Fruit fly (Drosophila melanogaster) whole organism, embryonic: ENCODE results near the gene AP-1mu.

Source experiments
- Abd-B ChIP-seq: fragments of 200-800 bp; sonication (Bioruptor generic); optimal IDR thresholded peaks from 2 replicates; lab custom pipeline; 2018; ENCODE audit warnings: missing biosample characterization, mild to moderate bottlenecking, missing genetic modification characterization, moderate library complexity
- Aef1 ChIP-seq: fragments of 200-800 bp; sonication (Bioruptor generic); IDR thresholded peaks from 3 replicates; pipeline ENCODE4 v1.3.6; 2022; ENCODE audit warnings: missing biosample characterization, missing genetic modification characterization
- Asciz ChIP-seq: fragments of 200-800 bp; sonication (Bioruptor generic); optimal IDR thresholded peaks from 2 replicates; lab custom pipeline; 2017; ENCODE audit warnings: missing biosample characterization, mild to moderate bottlenecking, missing genetic modification characterization, missing genetic modification reagents
- B-H2 ChIP-seq: fragments of 200-800 bp; sonication (Bioruptor generic); optimal IDR thresholded peaks from 2 replicates; lab custom pipeline; 2018; ENCODE audit warnings: missing biosample characterization, mild to moderate bottlenecking, missing genetic modification characterization
- BEAF-32 ChIP-seq: fragments of 200-800 bp; sonication (Bioruptor generic); optimal IDR thresholded peaks from 3 replicates; lab custom pipeline; 2017; ENCODE audit warnings: missing biosample characterization, missing genetic modification characterization, mild to moderate bottlenecking, moderate library complexity, missing genetic modification reagents
- CG12659 ChIP-seq: fragments of 200-800 bp; sonication (Bioruptor generic); optimal IDR thresholded peaks from 3 replicates; lab custom pipeline; 2017; ENCODE audit warnings: mild to moderate bottlenecking, missing biosample characterization, missing genetic modification reagents, missing genetic modification characterization
- CG13287 ChIP-seq: fragments of 200-800 bp; sonication (Bioruptor generic); IDR thresholded peaks from 2 replicates; pipeline ENCODE4 v1.3.6; 2022; ENCODE audit warnings: missing biosample characterization, missing genetic modification characterization; ENCODE audit not compliant: partially characterized antibody
- CG17829 ChIP-seq: fragments of 200-800 bp; optimal IDR thresholded peaks from 2 replicates; lab custom pipeline; 2019; ENCODE audit warnings: missing biosample characterization, mild to moderate bottlenecking, missing genetic modification characterization, moderate library complexity
- CG1792 ChIP-seq: fragments of 200-800 bp; sonication (Bioruptor generic); optimal IDR thresholded peaks from 2 replicates; lab custom pipeline; 2016; ENCODE audit warnings: missing biosample characterization, missing genetic modification characterization
- CG2712 ChIP-seq: fragments of 200-800 bp; optimal IDR thresholded peaks from 3 replicates; lab custom pipeline; 2019; ENCODE audit warnings: missing biosample characterization, mild to moderate bottlenecking, missing genetic modification characterization, moderate library complexity
- CG31441 ChIP-seq: fragments of 200-800 bp; sonication (Bioruptor generic); IDR thresholded peaks from 2 replicates; pipeline ENCODE4 v1.3.6; 2022; ENCODE audit warnings: missing biosample characterization, missing genetic modification characterization
- CG34224 ChIP-seq: fragments of 200-800 bp; sonication (Bioruptor generic); IDR thresholded peaks from 3 replicates; pipeline ENCODE4 v1.3.6; 2022; ENCODE audit warnings: missing biosample characterization, missing genetic modification characterization; ENCODE audit not compliant: partially characterized antibody
- CG4854 ChIP-seq: fragments of 200-800 bp; sonication (Bioruptor generic); optimal IDR thresholded peaks from 2 replicates; lab custom pipeline; 2016; ENCODE audit warnings: missing biosample characterization, missing genetic modification characterization, inconsistent platforms
- CG8089 ChIP-seq: fragments of 200-800 bp; sonication (Bioruptor generic); optimal IDR thresholded peaks from 3 replicates; lab custom pipeline; 2016; ENCODE audit warnings: missing biosample characterization, missing genetic modification characterization
- CG9727 ChIP-seq: fragments of 200-800 bp; sonication (Bioruptor generic); optimal IDR thresholded peaks from 3 replicates; lab custom pipeline; 2017; ENCODE audit warnings: missing biosample characterization, mild to moderate bottlenecking, missing genetic modification characterization
- CG9876 ChIP-seq: fragments of 200-800 bp; sonication (Bioruptor generic); optimal IDR thresholded peaks from 2 replicates; lab custom pipeline; 2016; ENCODE audit warnings: missing biosample characterization, missing genetic modification characterization
- CoRest ChIP-seq: fragments of 200-800 bp; sonication (Bioruptor generic); optimal IDR thresholded peaks from 3 replicates; lab custom pipeline; 2018; ENCODE audit warnings: missing biosample characterization, mild to moderate bottlenecking, missing genetic modification characterization, moderate library complexity
- D19A ChIP-seq: fragments of 200-800 bp; optimal IDR thresholded peaks from 3 replicates; lab custom pipeline; 2019; ENCODE audit warnings: missing biosample characterization, mild to moderate bottlenecking, missing genetic modification characterization, moderate library complexity
- Doc3 ChIP-seq: fragments of 200-800 bp; sonication (Bioruptor generic); IDR thresholded peaks from 3 replicates; pipeline ENCODE4 v1.3.6; 2022; ENCODE audit warnings: missing biosample characterization, missing genetic modification characterization; ENCODE audit not compliant: partially characterized antibody
- Fer3 ChIP-seq: fragments of 200-800 bp; sonication (Bioruptor generic); optimal IDR thresholded peaks from 2 replicates; lab custom pipeline; 2018; ENCODE audit warnings: missing biosample characterization, mild to moderate bottlenecking, missing genetic modification characterization, moderate library complexity
- HHEX ChIP-seq: fragments of 200-800 bp; sonication (Bioruptor generic); optimal IDR thresholded peaks from 3 replicates; lab custom pipeline; 2017; ENCODE audit warnings: missing biosample characterization, mild to moderate bottlenecking, missing genetic modification characterization, missing genetic modification reagents
- HLH54F ChIP-seq: fragments of 200-800 bp; sonication (Bioruptor generic); optimal IDR thresholded peaks from 3 replicates; lab custom pipeline; 2016; ENCODE audit warnings: missing biosample characterization, missing genetic modification characterization
- Hr3 ChIP-seq: fragments of 200-800 bp; sonication (Bioruptor generic); optimal IDR thresholded peaks from 3 replicates; lab custom pipeline; 2016; ENCODE audit warnings: missing biosample characterization, missing genetic modification characterization
- Hr51 ChIP-seq, 2 experiments: fragments of 200-800 bp; sonication (Bioruptor generic); optimal IDR thresholded peaks; 2 replicates in 1 of 2; 3 replicates in 1 of 2; lab custom pipeline; 2016 to 2018; ENCODE audit warnings: missing biosample characterization in 2 of 2, missing genetic modification characterization in 2 of 2, mild to moderate bottlenecking in 1 of 2, moderate library complexity in 1 of 2
- Mad ChIP-seq: fragments of 200-800 bp; sonication (Bioruptor generic); optimal IDR thresholded peaks from 2 replicates; lab custom pipeline; 2016; ENCODE audit warnings: missing biosample characterization, missing genetic modification characterization
- Med ChIP-seq: fragments of 200-800 bp; sonication (Bioruptor generic); peaks from one replicate; lab custom pipeline; 2016; ENCODE audit warnings: missing biosample characterization, missing genetic modification characterization, mild to moderate bottlenecking, inconsistent platforms, moderate library complexity
- Rfx ChIP-seq: fragments of 200-800 bp; sonication (Bioruptor generic); IDR thresholded peaks from 2 replicates; pipeline ENCODE4 v1.3.6; 2022; ENCODE audit warnings: missing biosample characterization, missing genetic modification characterization
- ap ChIP-seq: fragments of 200-800 bp; sonication (Bioruptor generic); IDR thresholded peaks from 2 replicates; pipeline ENCODE4 v1.3.6; 2022; ENCODE audit warnings: missing biosample characterization, missing genetic modification characterization
- ara ChIP-seq: fragments of 200-800 bp; sonication (Bioruptor generic); IDR thresholded peaks from 2 replicates; pipeline ENCODE4 v1.3.6; 2022; ENCODE audit warnings: missing biosample characterization, missing genetic modification characterization
- caup ChIP-seq: fragments of 200-800 bp; sonication (Bioruptor generic); optimal IDR thresholded peaks from 3 replicates; lab custom pipeline; 2017; ENCODE audit warnings: missing biosample characterization, mild to moderate bottlenecking, missing genetic modification characterization, moderate library complexity; ENCODE audit not compliant: severe bottlenecking
- chif ChIP-seq, 2 experiments: fragments of 200-800 bp; sonication (Bioruptor generic); optimal IDR thresholded peaks; 3 replicates each; lab custom pipeline; 2016; ENCODE audit warnings: missing biosample characterization in 2 of 2, missing genetic modification characterization in 2 of 2
- chinmo ChIP-seq: fragments of 200-800 bp; sonication (Bioruptor generic); IDR thresholded peaks from 4 replicates; pipeline ENCODE4 v1.3.6; 2022; ENCODE audit warnings: missing biosample characterization, missing genetic modification characterization; ENCODE audit not compliant: partially characterized antibody
- crol ChIP-seq: fragments of 200-800 bp; sonication (Bioruptor generic); IDR thresholded peaks from 2 replicates; pipeline ENCODE4 v1.3.6; 2022; ENCODE audit warnings: missing biosample characterization, missing genetic modification characterization
- gcm ChIP-seq: fragments of 200-800 bp; sonication (Bioruptor generic); optimal IDR thresholded peaks from 2 replicates; lab custom pipeline; 2019; ENCODE audit warnings: missing biosample characterization, mild to moderate bottlenecking, missing genetic modification characterization, moderate library complexity
- gcm2 ChIP-seq: fragments of 200-800 bp; sonication (Bioruptor generic); optimal IDR thresholded peaks from 2 replicates; lab custom pipeline; 2016; ENCODE audit warnings: missing biosample characterization, missing genetic modification characterization
- gfzf ChIP-seq: fragments of 200-800 bp; sonication (Bioruptor generic); optimal IDR thresholded peaks from 2 replicates; lab custom pipeline; 2016; ENCODE audit warnings: missing biosample characterization, mild to moderate bottlenecking, missing genetic modification characterization, moderate library complexity
- luna ChIP-seq: fragments of 200-800 bp; sonication (Bioruptor generic); optimal IDR thresholded peaks from 2 replicates; lab custom pipeline; 2016; ENCODE audit warnings: missing biosample characterization, missing genetic modification characterization
- mirr ChIP-seq: fragments of 200-800 bp; sonication (Bioruptor generic); optimal IDR thresholded peaks from 3 replicates; lab custom pipeline; 2018; ENCODE audit warnings: missing biosample characterization, mild to moderate bottlenecking, missing genetic modification characterization
- nom ChIP-seq: fragments of 200-800 bp; sonication (Bioruptor generic); optimal IDR thresholded peaks from 2 replicates; lab custom pipeline; 2017; ENCODE audit warnings: missing biosample characterization, missing genetic modification characterization, mild to moderate bottlenecking, moderate library complexity, missing genetic modification reagents
- oc ChIP-seq: fragments of 200-800 bp; sonication (Bioruptor generic); optimal IDR thresholded peaks from 2 replicates; lab custom pipeline; 2018; ENCODE audit warnings: missing biosample characterization, mild to moderate bottlenecking, missing genetic modification characterization, moderate library complexity
- pfk ChIP-seq: fragments of 200-800 bp; sonication (Bioruptor generic); optimal IDR thresholded peaks from 2 replicates; lab custom pipeline; 2018; ENCODE audit warnings: missing biosample characterization, mild to moderate bottlenecking, missing genetic modification characterization, moderate library complexity
- pnt ChIP-seq: fragments of 200-800 bp; sonication (Bioruptor generic); optimal IDR thresholded peaks from 3 replicates; lab custom pipeline; 2016; ENCODE audit warnings: missing biosample characterization, missing genetic modification characterization
- prd ChIP-seq, 3 experiments: fragments of >200 bp in 2 of 3; fragments of 200-800 bp in 1 of 3; sonication (Bioruptor generic) in 1 of 3; optimal IDR thresholded peaks in 2 of 3; IDR thresholded peaks in 1 of 3; 2 replicates in 2 of 3; 3 replicates in 1 of 3; pipeline versions ENCODE4 v1.3.6 to Lab custom; 2017 to 2022; ENCODE audit warnings: missing biosample characterization in 1 of 3, missing genetic modification characterization in 1 of 3
- pzg ChIP-seq: fragments of 200-800 bp; sonication (Bioruptor generic); optimal IDR thresholded peaks from 3 replicates; lab custom pipeline; 2018; ENCODE audit warnings: missing biosample characterization, mild to moderate bottlenecking, missing genetic modification characterization, moderate library complexity
- seq ChIP-seq: fragments of 200-800 bp; sonication (Bioruptor generic); IDR thresholded peaks from 2 replicates; pipeline ENCODE4 v1.3.6; 2022; ENCODE audit warnings: missing biosample characterization, missing genetic modification characterization
- slp2 ChIP-seq: fragments of 200-800 bp; sonication (Bioruptor generic); optimal IDR thresholded peaks from 2 replicates; lab custom pipeline; 2016; ENCODE audit warnings: missing biosample characterization, missing genetic modification characterization
- ssp ChIP-seq: fragments of 200-800 bp; sonication (Bioruptor generic); IDR thresholded peaks from 2 replicates; pipeline ENCODE4 v1.3.6; 2022; ENCODE audit warnings: missing biosample characterization, missing genetic modification characterization
- tna ChIP-seq: fragments of 200-800 bp; sonication (Bioruptor generic); IDR thresholded peaks from 2 replicates; pipeline ENCODE4 v1.3.6; 2022; ENCODE audit warnings: missing biosample characterization, missing genetic modification characterization; ENCODE audit not compliant: partially characterized antibody
- zen ChIP-seq: fragments of 200-800 bp; sonication (Bioruptor generic); optimal IDR thresholded peaks from 3 replicates; lab custom pipeline; 2018; ENCODE audit warnings: missing biosample characterization, mild to moderate bottlenecking, missing genetic modification characterization, moderate library complexity

AP-1mu gene

DNA sequence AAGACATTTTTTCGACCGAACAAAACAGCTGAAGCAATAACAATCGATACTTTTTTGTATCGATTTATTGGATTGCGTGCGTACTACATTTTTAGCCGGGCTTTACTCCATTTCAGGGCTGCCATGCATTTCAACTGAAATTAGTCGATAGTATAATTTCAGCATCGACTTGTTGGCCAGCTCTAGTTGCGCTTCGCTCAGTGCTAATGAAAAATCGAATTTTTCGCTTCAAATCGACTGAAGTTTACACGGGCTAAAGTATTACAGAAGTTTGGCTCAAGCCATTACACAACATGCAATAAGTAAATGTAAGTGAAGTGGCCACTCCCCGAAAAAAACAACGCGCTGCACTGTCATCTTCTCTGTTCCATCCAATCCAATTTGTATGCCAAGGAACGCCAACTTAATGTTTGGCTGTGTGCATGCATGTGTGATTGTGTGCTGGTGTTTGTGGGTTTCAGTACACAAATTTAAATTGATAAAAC, 43.4 kb downstream of the AP-1mu start, which contains the start of the genes mRpL47, CG8176 and Kdm3 (continued):
- TF ChIP-seq prd (optimal IDR thresholded peaks at IDR 0.05; lab: Kevin White, UChicago) (no peak), prd (GFP tag; IDR thresholded peaks at IDR 0.05; lab: Robert Waterston, UW) (no peak), CG2712 (tag; lab: Kevin White, UChicago) (peak; percentile 68), HHEX (no peak), Hr51 (GFP tag; optimal IDR thresholded peaks at IDR 0.05; lab: Kevin White, UChicago) (peak in 1 of 2 experiments; percentile 81), chif (GFP tag; optimal IDR thresholded peaks at IDR 0.05; lab: Kevin White, UChicago) (peak; percentile 53 to 60), luna (peak; percentile 69), CG8089 (GFP tag; lab: Kevin White, UChicago) (peak; percentile 37), zen (tag; lab: Kevin White, UChicago) (peak; percentile 66), Rfx (no peak), pfk (GFP tag; lab: Kevin White, UChicago) (peak; percentile 26), CG17829 (tag; lab: Kevin White, UChicago) (peak; percentile 82), Hr3 (GFP tag; lab: Kevin White, UChicago) (peak; percentile 48), HLH54F (GFP tag; lab: Kevin White, UChicago) (peak; percentile 83), CG9876 (GFP tag; lab: Kevin White, UChicago) (peak; percentile 86), CoRest (tag; lab: Kevin White, UChicago) (peak; percentile 62), ssp (no peak), gfzf (GFP tag; lab: Kevin White, UChicago) (peak; percentile 67), oc (tag; lab: Kevin White, UChicago) (no peak), mirr (GFP tag; lab: Kevin White, UChicago) (peak; percentile 55), Fer3 (tag; lab: Kevin White, UChicago) (peak; percentile 60), ap (GFP tag; lab: Robert Waterston, UW) (no peak), pzg (GFP tag; lab: Kevin White, UChicago) (peak; percentile 100), crol (no peak), gcm2 (GFP tag; lab: Kevin White, UChicago) (no peak), tna (no peak), ara (no peak), gcm (GFP tag; lab: Kevin White, UChicago) (no peak), CG13287 (GFP tag; lab: Robert Waterston, UW) (no peak), Doc3 (no peak), CG1792 (peak; percentile 74), CG12659 (GFP tag; lab: Kevin White, UChicago) (peak; percentile 90), CG31441 (no peak), Mad (GFP tag; lab: Kevin White, UChicago) (peak; percentile 66), BEAF-32 (GFP tag; lab: Kevin White, UChicago) (peak; percentile 100), pnt (GFP tag; lab: Kevin White, UChicago) (peak; percentile 76), Aef1 (GFP tag; lab: Robert Waterston, UW) (no peak), caup (peak; percentile 70), Abd-B (GFP tag; lab: Kevin White, UChicago) (peak; percentile 97), slp2 (GFP tag; lab: Kevin White, UChicago) (peak; percentile 58), chinmo (no peak), CG34224 (GFP tag; lab: Robert Waterston, UW) (no peak), CG9727 (GFP tag; lab: Kevin White, UChicago) (peak; percentile 28), B-H2 (GFP tag; lab: Kevin White, UChicago) (peak; percentile 86), Asciz (GFP tag; lab: Kevin White, UChicago) (no peak), Med (peak; percentile 98), CG4854 (GFP tag; lab: Kevin White, UChicago) (peak; percentile 41), D19A (tag; lab: Kevin White, UChicago) (peak; percentile 43), seq (no peak), nom (no peak)
